Worm (Caenorhabditis elegans): ENCODE measurements around the gene B0281.4.

- TF ChIP-seq tbx-2 (tag; optimal IDR thresholded peaks at IDR 0.05) = no peak
- TF ChIP-seq ceh-34 (tag; optimal IDR thresholded peaks at IDR 0.05) = no peak
- TF ChIP-seq C38D4.7 (GFP tag; optimal IDR thresholded peaks at IDR 0.05) = no peak
- TF ChIP-seq ets-4 (tag; optimal IDR thresholded peaks at IDR 0.05) = no peak
- no peak for TF ChIP-seq ceh-9 (tag; optimal IDR thresholded peaks at IDR 0.05)
- TF ChIP-seq hlh-30 (tag; optimal IDR thresholded peaks at IDR 0.05; ENCODE audit: insufficient read depth) = no peak
Measured at ce11 chrII:2273750-2274149, 24.9 kb downstream of the B0281.4 start.
